Fruit fly (Drosophila melanogaster): ENCODE results near the gene GckIII.

The GckIII gene

dm6 chr3R:17072526-17073114, 12.7 kb upstream of the GckIII start, which contains the start of the genes Ns1 and mRpS11 (continued):
- no peak for TF ChIP-seq CG8290 (GFP tag; optimal IDR thresholded peaks at IDR 0.05)
- TF ChIP-seq CG8290 (tag; optimal IDR thresholded peaks at IDR 0.05), result peak in 1 of 2 experiments; percentile 72
- peak; percentile 1 for TF ChIP-seq CG11398 (GFP tag; optimal IDR thresholded peaks at IDR 0.05)
- TF ChIP-seq klu (GFP tag; IDR thresholded peaks at IDR 0.05), result no peak
- TF ChIP-seq pita (GFP tag; optimal IDR thresholded peaks at IDR 0.05), result no peak
- TF ChIP-seq luna (GFP tag; optimal IDR thresholded peaks at IDR 0.05), result no peak
- TF ChIP-seq CG2129 (GFP tag; IDR thresholded peaks at IDR 0.05; ENCODE audit: partially characterized antibody), result no peak
- TF ChIP-seq fu2 (GFP tag; optimal IDR thresholded peaks at IDR 0.05), result peak; percentile 56
- TF ChIP-seq gem (tag; optimal IDR thresholded peaks at IDR 0.05), result no peak
- no peak for TF ChIP-seq inv (GFP tag; IDR thresholded peaks at IDR 0.05; ENCODE audit: partially characterized antibody)
- TF ChIP-seq her (GFP tag; optimal IDR thresholded peaks at IDR 0.05), result peak; percentile 36
- peak; percentile 2 for TF ChIP-seq pb (GFP tag; optimal IDR thresholded peaks at IDR 0.05)
- no peak for TF ChIP-seq H15 (GFP tag; IDR thresholded peaks at IDR 0.05)
- TF ChIP-seq dmrt11E (tag; optimal IDR thresholded peaks at IDR 0.05), result no peak
- no peak for TF ChIP-seq CG34224 (GFP tag; IDR thresholded peaks at IDR 0.05; ENCODE audit: partially characterized antibody)
- no peak for TF ChIP-seq ERR (GFP tag; optimal IDR thresholded peaks at IDR 0.05)
- no peak for TF ChIP-seq Doc2 (GFP tag; IDR thresholded peaks at IDR 0.05)
- TF ChIP-seq tna (GFP tag; IDR thresholded peaks at IDR 0.05; ENCODE audit: partially characterized antibody), result no peak
- TF ChIP-seq Lim3 (GFP tag; IDR thresholded peaks at IDR 0.05), result no peak
- 0 out of 3 replicates have a peak, but pooled peaks have one; percentile 54 for TF ChIP-seq ci (GFP tag; IDR thresholded peaks at IDR 0.05)
- no peak for TF ChIP-seq Asciz (GFP tag; optimal IDR thresholded peaks at IDR 0.05)
- no peak for TF ChIP-seq ac (GFP tag; optimal IDR thresholded peaks at IDR 0.05)
- no peak for TF ChIP-seq exex (tag; optimal IDR thresholded peaks at IDR 0.05)
- TF ChIP-seq Dad (GFP tag; optimal IDR thresholded peaks at IDR 0.05), result peak; percentile 70
- TF ChIP-seq CG12744 (GFP tag; optimal IDR thresholded peaks at IDR 0.05), result no peak
- no peak for TF ChIP-seq CG8359 (GFP tag; optimal IDR thresholded peaks at IDR 0.05; ENCODE audit: borderline replicate concordance)
- no peak for TF ChIP-seq oc (tag; optimal IDR thresholded peaks at IDR 0.05)
- no peak for TF ChIP-seq Drgx (GFP tag; IDR thresholded peaks at IDR 0.05)
- peak; percentile 47 for TF ChIP-seq CG34376 (GFP tag; optimal IDR thresholded peaks at IDR 0.05)
- TF ChIP-seq Aef1 (GFP tag; IDR thresholded peaks at IDR 0.05), result no peak
- peak; percentile 45; the same call in 1 of the 2 replicates for TF ChIP-seq ranshi (GFP tag; IDR thresholded peaks at IDR 0.05)
- TF ChIP-seq croc (GFP tag; conservative IDR thresholded peaks at IDR 0.05), result no peak
- TF ChIP-seq Bgb (GFP tag; IDR thresholded peaks at IDR 0.05; ENCODE audit: partially characterized antibody), result peak; percentile 43; the same call in 1 of the 2 replicates
- TF ChIP-seq CG7271 (tag; optimal IDR thresholded peaks at IDR 0.05), result no peak
- TF ChIP-seq MESR4 (GFP tag; optimal IDR thresholded peaks at IDR 0.05), result peak; percentile 96
- TF ChIP-seq MTF-1 (GFP tag; optimal IDR thresholded peaks at IDR 0.05; ENCODE audit: borderline replicate concordance), result no peak
- TF ChIP-seq stwl (tag; optimal IDR thresholded peaks at IDR 0.05), result peak; percentile 83
- TF ChIP-seq lbe (GFP tag; optimal IDR thresholded peaks at IDR 0.05), result no peak
- TF ChIP-seq Oaz (GFP tag; IDR thresholded peaks at IDR 0.05), result no peak
- peak; percentile 5 for TF ChIP-seq CG8924 (tag; optimal IDR thresholded peaks at IDR 0.05)
- peak; percentile 57; the same call in 1 of the 2 replicates for TF ChIP-seq CG13287 (GFP tag; IDR thresholded peaks at IDR 0.05; ENCODE audit: partially characterized antibody)
- peak; percentile 94 for TF ChIP-seq Ets65A (GFP tag)
- no peak for TF ChIP-seq dmrt99B (tag; optimal IDR thresholded peaks at IDR 0.05)
- no peak for TF ChIP-seq CG33557 (GFP tag; optimal IDR thresholded peaks at IDR 0.05)
- TF ChIP-seq scrt (GFP tag; optimal IDR thresholded peaks at IDR 0.05), result peak; percentile 95
- peak; percentile 29 for TF ChIP-seq CG13296 (GFP tag; optimal IDR thresholded peaks at IDR 0.05)
- peak; percentile 2 for TF ChIP-seq Atf-2 (GFP tag; optimal IDR thresholded peaks at IDR 0.05)
- no peak for TF ChIP-seq gce (GFP tag; IDR thresholded peaks at IDR 0.05)
- TF ChIP-seq pros (GFP tag; optimal IDR thresholded peaks at IDR 0.05), result no peak
- peak; percentile 11 for TF ChIP-seq CG17912 (GFP tag; optimal IDR thresholded peaks at IDR 0.05)
